Fruit fly (Drosophila melanogaster) Kc167 (cell line): Measurements from ENCODE around the gene noc.

Source experiments
- Myc ChIP-seq: fragments of >200 bp; optimal IDR thresholded peaks from 2 replicates; lab custom pipeline; 2017; ENCODE audit warnings: missing external identifiers
- Sin3A ChIP-seq: fragments of >200 bp; optimal IDR thresholded peaks from 2 replicates; lab custom pipeline; 2018; ENCODE audit warnings: missing external identifiers
- h ChIP-seq: fragments of >200 bp; optimal IDR thresholded peaks from 3 replicates; lab custom pipeline; 2018; ENCODE audit warnings: missing external identifiers
- insv ChIP-seq: fragments of >200 bp; optimal IDR thresholded peaks from 3 replicates; lab custom pipeline; 2018; ENCODE audit warnings: missing external identifiers
- psq ChIP-seq: fragments of >200 bp; optimal IDR thresholded peaks from 2 replicates; lab custom pipeline; 2017; ENCODE audit warnings: missing external identifiers
- ttk ChIP-seq: sonication (Bioruptor generic); optimal IDR thresholded peaks from 2 replicates; lab custom pipeline; 2017; ENCODE audit warnings: missing external identifiers

noc gene

dm6 chr2L:14490097-14491070 lies at the start of gene noc:
TSS of gene noc (plus strand) at chr2L:14490859.
- TF ChIP-seq Sin3A (lab: Kevin White, UChicago) (no peak), insv (peak; percentile 90)

dm6 chr2L:14440908-14441307 lies 49.8 kb upstream of the noc start:
- TF ChIP-seq ttk (lab: Kevin White, UChicago) (no peak), psq (no peak), Myc (no peak), Sin3A (lab: Kevin White, UChicago) (no peak), insv (no peak), h (no peak)

dm6 chr2L:14441309-14441708 lies 49.4 kb upstream of the noc start:
- TF ChIP-seq Sin3A (lab: Kevin White, UChicago), result no peak
- no peak for TF ChIP-seq h
- no peak for TF ChIP-seq insv
- TF ChIP-seq ttk (lab: Kevin White, UChicago), result no peak

dm6 chr2L:14442144-14443038 lies 48.3 kb upstream of the noc start:
- TF ChIP-seq psq (no peak), Myc (no peak), insv (no peak), ttk (lab: Kevin White, UChicago) (no peak), Sin3A (lab: Kevin White, UChicago) (no peak), h (no peak)

dm6 chr2L:14443667-14444285 lies 46.9 kb upstream of the noc start:
- TF ChIP-seq h (no peak), insv (no peak), Sin3A (lab: Kevin White, UChicago) (no peak), Myc (no peak), psq (no peak), ttk (lab: Kevin White, UChicago) (no peak)

dm6 chr2L:14444834-14445233 lies 45.8 kb upstream of the noc start:
- TF ChIP-seq Sin3A (lab: Kevin White, UChicago), result no peak
- no peak for TF ChIP-seq ttk (lab: Kevin White, UChicago)
- TF ChIP-seq h, result no peak
- TF ChIP-seq psq, result no peak
- no peak for TF ChIP-seq Myc

dm6 chr2L:14445588-14446484 lies 44.8 kb upstream of the noc start:
- TF ChIP-seq ttk (lab: Kevin White, UChicago) (no peak), Myc (no peak), Sin3A (lab: Kevin White, UChicago) (no peak), psq (no peak), insv (no peak), h (no peak)

- TF ChIP-seq insv, result no peak
Observed at dm6 chr2L:14447558-14447957, 43.1 kb upstream of the noc start.

- no peak for TF ChIP-seq h
- no peak for TF ChIP-seq ttk (lab: Kevin White, UChicago)
- TF ChIP-seq Sin3A (lab: Kevin White, UChicago), result no peak
- no peak for TF ChIP-seq Myc
- TF ChIP-seq psq, result no peak
- no peak for TF ChIP-seq insv
Observed at dm6 chr2L:14448784-14449183, 41.9 kb upstream of the noc start.

dm6 chr2L:14449886-14450548 lies 40.6 kb upstream of the noc start:
- TF ChIP-seq psq (no peak), insv (no peak), h (no peak), Myc (no peak), ttk (lab: Kevin White, UChicago) (no peak), Sin3A (lab: Kevin White, UChicago) (no peak)

- no peak for TF ChIP-seq Myc
- no peak for TF ChIP-seq insv
- no peak for TF ChIP-seq psq
- no peak for TF ChIP-seq ttk (lab: Kevin White, UChicago)
- TF ChIP-seq h, result no peak
Observed at dm6 chr2L:14450822-14451221, 39.8 kb upstream of the noc start, which contains the start of gene CG15283. TSS of gene CG15283 (minus strand) at chr2L:14450922.

dm6 chr2L:14451286-14451685 lies 39.4 kb upstream of the noc start:
- TF ChIP-seq Sin3A (lab: Kevin White, UChicago), result no peak
- TF ChIP-seq Myc, result no peak
- TF ChIP-seq h, result no peak
- no peak for TF ChIP-seq psq
- TF ChIP-seq insv, result no peak
- TF ChIP-seq ttk (lab: Kevin White, UChicago), result no peak
